Fruit fly (Drosophila melanogaster): ENCODE measurements around the gene sens-2.

dm6 chr2L:6794418-6794793, 27.3 kb upstream of the sens-2 start:
- no peak for TF ChIP-seq Ets98B (GFP tag; IDR thresholded peaks at IDR 0.05)
- no peak for TF ChIP-seq EcR (GFP tag; optimal IDR thresholded peaks at IDR 0.05)
- no peak for TF ChIP-seq CG8159 (tag; optimal IDR thresholded peaks at IDR 0.05)
- no peak for TF ChIP-seq CG14655 (GFP tag; optimal IDR thresholded peaks at IDR 0.05)
- TF ChIP-seq CG9948 (tag; optimal IDR thresholded peaks at IDR 0.05) = no peak
- no peak for TF ChIP-seq CG15710 (tag; optimal IDR thresholded peaks at IDR 0.05)
- TF ChIP-seq CG17806 (tag; optimal IDR thresholded peaks at IDR 0.05) = no peak
- TF ChIP-seq Snoo (tag; optimal IDR thresholded peaks at IDR 0.05) = no peak
- no peak for TF ChIP-seq CG34367 (tag; optimal IDR thresholded peaks at IDR 0.05)
- no peak for TF ChIP-seq CG4496 (GFP tag; IDR thresholded peaks at IDR 0.05)
- TF ChIP-seq CG32121 (GFP tag; IDR thresholded peaks at IDR 0.05) = no peak
- no peak for TF ChIP-seq fd96Ca (GFP tag; IDR thresholded peaks at IDR 0.05)
